Worm (Caenorhabditis elegans) whole organism, L3 larva: ENCODE measurements around the gene srx-64.

ENCODE experiments used
- nhr-23 ChIP-seq: fragments of 150-350 bp; optimal IDR thresholded peaks from 2 replicates; lab custom pipeline; 2014; ENCODE audit warnings: missing biosample characterization, missing genetic modification reagents, missing genetic modification characterization
- nhr-237 ChIP-seq: fragments of 150-350 bp; optimal IDR thresholded peaks from 2 replicates; lab custom pipeline; 2014; ENCODE audit warnings: missing biosample characterization, missing genetic modification characterization
- nhr-67 ChIP-seq: fragments of 150-350 bp; optimal IDR thresholded peaks from 2 replicates; lab custom pipeline; 2014; ENCODE audit warnings: missing biosample characterization, missing genetic modification characterization
- unc-39 ChIP-seq: sonication (generic microtip); optimal IDR thresholded peaks from 4 replicates; lab custom pipeline; 2017; ENCODE audit warnings: missing biosample characterization, missing genetic modification characterization
- unc-62 ChIP-seq: fragments of 150-350 bp; sonication (generic microtip); optimal IDR thresholded peaks from 4 replicates; lab custom pipeline; 2014; ENCODE audit warnings: missing biosample characterization, missing genetic modification reagents, missing genetic modification characterization
- ztf-4 ChIP-seq: fragments of 150-350 bp; optimal IDR thresholded peaks from 2 replicates; lab custom pipeline; 2014; ENCODE audit warnings: missing biosample characterization, missing genetic modification characterization

ce11 chrV:3935892-3936478 lies 6.8 kb downstream of the srx-64 start, which contains the start of gene cyp-35A5:
- no peak for TF ChIP-seq unc-62
- TF ChIP-seq nhr-237 = no peak
- no peak for TF ChIP-seq ztf-4 (tag; lab: Kevin White, UChicago)
- TF ChIP-seq nhr-23 (tag; lab: Kevin White, UChicago) = no peak
- no peak for TF ChIP-seq unc-39 (tag; lab: Kevin White, UChicago)
- TF ChIP-seq nhr-67 (tag; lab: Kevin White, UChicago) = no peak
